Worm (Caenorhabditis elegans): Measurements from ENCODE around the gene E02A10.4.

DNA sequence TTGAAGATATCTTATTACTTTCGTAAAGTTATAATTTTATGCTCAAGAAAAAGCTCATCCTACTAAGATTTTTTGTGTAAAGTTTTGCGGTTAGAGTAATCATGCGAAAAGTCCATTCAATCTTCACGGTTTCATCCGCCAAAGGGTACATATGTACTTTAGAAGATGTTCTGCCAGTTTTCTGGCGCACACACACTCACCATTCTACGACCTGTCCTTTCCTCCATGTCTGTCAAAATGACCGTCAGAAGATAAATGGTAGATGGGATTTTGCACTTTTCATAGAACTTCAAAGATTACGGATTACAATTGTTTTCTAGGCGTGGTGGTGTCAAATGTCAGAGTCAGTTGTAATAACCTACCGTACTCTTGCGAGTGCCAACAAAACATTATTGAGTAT is 30.2 kb downstream of the E02A10.4 start:
- TF ChIP-seq unc-62 (GFP tag; optimal IDR thresholded peaks at IDR 0.05) (no peak), efl-1 (GFP tag; optimal IDR thresholded peaks at IDR 0.05) (no peak), athp-1 (tag; optimal IDR thresholded peaks at IDR 0.05) (no peak), unc-130 (GFP tag; optimal IDR thresholded peaks at IDR 0.05) (no peak), attf-6 (GFP tag; IDR thresholded peaks at IDR 0.05) (no peak), ceh-100 (GFP tag; IDR thresholded peaks at IDR 0.05) (no peak), fkh-3 (tag; optimal IDR thresholded peaks at IDR 0.05) (no peak), nfya-1 (tag; optimal IDR thresholded peaks at IDR 0.05; ENCODE audit: borderline replicate concordance, insufficient read depth) (no peak), nfyb-1 (GFP tag; IDR thresholded peaks at IDR 0.05) (no peak), ceh-40 (GFP tag; IDR thresholded peaks at IDR 0.05) (no peak), aptf-2 (GFP tag; conservative IDR thresholded peaks at IDR 0.05) (no peak), dpl-1 (GFP tag; optimal IDR thresholded peaks at IDR 0.05) (no peak), snpc-4 (GFP tag; optimal IDR thresholded peaks at IDR 0.05) (no peak), snpc-4 (tag; optimal IDR thresholded peaks at IDR 0.05) (no peak), hmg-20 (GFP tag; IDR thresholded peaks at IDR 0.05) (no peak)
